Worm (Caenorhabditis elegans) whole organism, midembryonic: ENCODE results near the gene F35F10.1.

Experiments
- flt-1 ChIP-seq: fragments of 200-800 bp; sonication (Bioruptor generic); IDR thresholded peaks from 2 replicates; pipeline ENCODE4 v1.3.6; 2022; ENCODE audit warnings: missing genetic modification characterization, missing compliant biosample characterization
- med-1 ChIP-seq: sonication (generic microtip); optimal IDR thresholded peaks from 2 replicates; lab custom pipeline; 2017; ENCODE audit warnings: missing genetic modification characterization, mild to moderate bottlenecking, missing compliant biosample characterization, antibody characterized with exemption, missing genetic modification reagents; ENCODE audit not compliant: insufficient read depth
- ref-1 ChIP-seq: fragments of 200-800 bp; sonication (Bioruptor generic); conservative IDR thresholded peaks from 2 replicates; pipeline ENCODE4 v1.3.6; 2022; ENCODE audit warnings: missing genetic modification reagents, missing genetic modification characterization, missing compliant biosample characterization
- tab-1 ChIP-seq: fragments of 200-800 bp; sonication (Bioruptor generic); IDR thresholded peaks from 2 replicates; pipeline ENCODE4 v1.3.6; 2022; ENCODE audit warnings: missing genetic modification characterization, missing compliant biosample characterization
- ztf-23 ChIP-seq: fragments of 200-800 bp; sonication (Bioruptor generic); IDR thresholded peaks from 2 replicates; pipeline ENCODE4 v1.3.6; 2022; ENCODE audit warnings: missing genetic modification reagents, missing genetic modification characterization, missing compliant biosample characterization
- ztf-29 ChIP-seq: fragments of 200-800 bp; sonication (Bioruptor generic); IDR thresholded peaks from 2 replicates; pipeline ENCODE4 v1.3.6; 2022; ENCODE audit warnings: missing genetic modification reagents, missing genetic modification characterization, missing compliant biosample characterization

DNA sequence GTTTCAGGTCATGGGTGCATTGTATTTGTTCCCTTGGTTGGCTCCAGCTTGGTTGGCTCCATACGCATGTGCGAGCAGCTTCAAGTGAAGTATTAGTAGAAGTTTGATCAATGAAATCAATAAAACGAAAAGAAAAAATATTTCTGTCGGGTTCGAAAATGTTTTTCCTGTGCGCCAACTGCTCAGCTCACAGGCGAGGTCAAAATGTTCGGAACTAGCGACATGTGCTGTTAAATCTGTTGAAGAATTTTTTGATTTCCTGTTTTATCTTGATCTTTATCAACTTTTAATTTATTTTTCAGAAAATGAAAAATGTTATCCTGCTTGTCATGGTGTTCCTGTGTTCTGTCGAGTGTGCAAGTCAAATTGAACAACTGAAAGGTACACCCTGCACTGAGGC is 34.6 kb upstream of the F35F10.1 start, which contains the start of gene T28A11.25:
- TF ChIP-seq flt-1 (GFP tag; lab: Robert Waterston, UW), result no peak
- TF ChIP-seq ztf-23 (GFP tag; lab: Robert Waterston, UW), result no peak
- no peak for TF ChIP-seq tab-1 (GFP tag; lab: Robert Waterston, UW)
- TF ChIP-seq ref-1 (GFP tag; lab: Robert Waterston, UW), result no peak
- no peak for TF ChIP-seq ztf-29 (GFP tag; lab: Robert Waterston, UW)
- TF ChIP-seq med-1 (GFP tag; lab: Kevin White, UChicago), result no peak
